Fruit fly (Drosophila melanogaster) whole organism, embryonic: ENCODE results near the gene Cyt-b5-r.
A peak's percentile ranks its signal among the peaks of the same experiment; 100 is the strongest.

Experiments
- CG10267 ChIP-seq: fragments of 200-800 bp; sonication (Bioruptor generic); optimal IDR thresholded peaks from 2 replicates; lab custom pipeline; 2018; ENCODE audit warnings: missing biosample characterization, mild to moderate bottlenecking, missing genetic modification characterization, moderate library complexity
- CG10366 ChIP-seq: fragments of 200-800 bp; sonication (Bioruptor generic); IDR thresholded peaks from 2 replicates; pipeline ENCODE4 v1.3.6; 2022; ENCODE audit warnings: missing biosample characterization, missing genetic modification characterization
- CG10462 ChIP-seq: fragments of 200-800 bp; sonication (Bioruptor generic); optimal IDR thresholded peaks from 2 replicates; lab custom pipeline; 2016; ENCODE audit warnings: missing biosample characterization, missing genetic modification characterization
- CG11504 ChIP-seq: fragments of 200-800 bp; sonication (Bioruptor generic); optimal IDR thresholded peaks from 3 replicates; lab custom pipeline; 2019; ENCODE audit warnings: missing biosample characterization, mild to moderate bottlenecking, missing genetic modification characterization, moderate library complexity
- CG11695 ChIP-seq: fragments of 200-800 bp; sonication (Bioruptor generic); IDR thresholded peaks from 3 replicates; pipeline ENCODE4 v1.3.6; 2022; ENCODE audit warnings: missing biosample characterization, missing genetic modification characterization
- CG12769 ChIP-seq: fragments of 200-800 bp; sonication (Bioruptor generic); optimal IDR thresholded peaks from 2 replicates; lab custom pipeline; 2019; ENCODE audit warnings: missing biosample characterization, mild to moderate bottlenecking, missing genetic modification characterization, moderate library complexity
- CG15601 ChIP-seq: fragments of 200-800 bp; sonication (Bioruptor generic); optimal IDR thresholded peaks from 3 replicates; lab custom pipeline; 2019; ENCODE audit warnings: missing biosample characterization, mild to moderate bottlenecking, missing genetic modification characterization, moderate library complexity
- CG16863 ChIP-seq: fragments of 200-800 bp; sonication (Bioruptor generic); optimal IDR thresholded peaks from 3 replicates; lab custom pipeline; 2016; ENCODE audit warnings: missing biosample characterization, missing genetic modification characterization
- CG17328 ChIP-seq: fragments of 200-800 bp; sonication (Bioruptor generic); IDR thresholded peaks from 2 replicates; pipeline ENCODE4 v1.3.6; 2022; ENCODE audit warnings: missing biosample characterization, missing genetic modification characterization
- CG1792 ChIP-seq: fragments of 200-800 bp; sonication (Bioruptor generic); optimal IDR thresholded peaks from 2 replicates; lab custom pipeline; 2016; ENCODE audit warnings: missing biosample characterization, missing genetic modification characterization
- CG2678 ChIP-seq: fragments of 200-800 bp; sonication (Bioruptor generic); optimal IDR thresholded peaks from 3 replicates; lab custom pipeline; 2019; ENCODE audit warnings: missing biosample characterization, mild to moderate bottlenecking, missing genetic modification characterization, moderate library complexity
- CG31441 ChIP-seq: fragments of 200-800 bp; sonication (Bioruptor generic); IDR thresholded peaks from 2 replicates; pipeline ENCODE4 v1.3.6; 2022; ENCODE audit warnings: missing biosample characterization, missing genetic modification characterization
- CG32532 ChIP-seq: fragments of 200-800 bp; sonication (Bioruptor generic); IDR thresholded peaks from 2 replicates; pipeline ENCODE4 v1.3.6; 2022; ENCODE audit warnings: missing biosample characterization, missing genetic modification characterization
- CG34376 ChIP-seq: fragments of 200-800 bp; sonication (Bioruptor generic); optimal IDR thresholded peaks from 2 replicates; lab custom pipeline; 2018; ENCODE audit warnings: missing biosample characterization, mild to moderate bottlenecking, missing genetic modification characterization
- CG4820 ChIP-seq: fragments of 200-800 bp; sonication (Bioruptor generic); optimal IDR thresholded peaks from 3 replicates; lab custom pipeline; 2016; ENCODE audit warnings: missing biosample characterization, missing genetic modification characterization
- CG7271 ChIP-seq: fragments of 200-800 bp; sonication (Bioruptor generic); optimal IDR thresholded peaks from 2 replicates; lab custom pipeline; 2018; ENCODE audit warnings: missing biosample characterization, mild to moderate bottlenecking, missing genetic modification characterization, moderate library complexity
- Dad ChIP-seq: fragments of 200-800 bp; sonication (Bioruptor generic); optimal IDR thresholded peaks from 3 replicates; lab custom pipeline; 2016; ENCODE audit warnings: missing biosample characterization, missing genetic modification characterization
- Doc2 ChIP-seq: fragments of 200-800 bp; sonication (Bioruptor generic); IDR thresholded peaks from 2 replicates; pipeline ENCODE4 v1.3.6; 2022; ENCODE audit warnings: missing biosample characterization, missing genetic modification characterization
- Eip74EF ChIP-seq, 2 experiments: fragments of 200-800 bp in 1 of 2; fragments of >200 bp in 1 of 2; sonication (Bioruptor generic) in 1 of 2; optimal IDR thresholded peaks; 2 replicates each; lab custom pipeline; 2017 to 2019; ENCODE audit warnings: missing biosample characterization in 2 of 2, missing genetic modification characterization in 2 of 2, mild to moderate bottlenecking in 1 of 2, moderate library complexity in 1 of 2
- GATAe ChIP-seq: fragments of 200-800 bp; sonication (Bioruptor generic); conservative IDR thresholded peaks from 2 replicates; pipeline ENCODE4 v1.3.6; 2022; ENCODE audit warnings: missing biosample characterization, missing genetic modification characterization
- H15 ChIP-seq: fragments of 200-800 bp; sonication (Bioruptor generic); IDR thresholded peaks from 3 replicates; pipeline ENCODE4 v1.3.6; 2022; ENCODE audit warnings: missing biosample characterization, missing genetic modification characterization
- HHEX ChIP-seq: fragments of 200-800 bp; sonication (Bioruptor generic); optimal IDR thresholded peaks from 3 replicates; lab custom pipeline; 2017; ENCODE audit warnings: missing biosample characterization, mild to moderate bottlenecking, missing genetic modification characterization, missing genetic modification reagents
- Hey ChIP-seq: fragments of 200-800 bp; sonication (Bioruptor generic); optimal IDR thresholded peaks from 3 replicates; lab custom pipeline; 2018; ENCODE audit warnings: missing biosample characterization, mild to moderate bottlenecking, missing genetic modification characterization
- Med ChIP-seq: fragments of 200-800 bp; sonication (Bioruptor generic); peaks from one replicate; lab custom pipeline; 2016; ENCODE audit warnings: missing biosample characterization, missing genetic modification characterization, mild to moderate bottlenecking, inconsistent platforms, moderate library complexity
- NC2β ChIP-seq: fragments of 200-800 bp; sonication (Bioruptor generic); optimal IDR thresholded peaks from 2 replicates; lab custom pipeline; 2016; ENCODE audit warnings: missing biosample characterization, missing genetic modification characterization
- NFAT ChIP-seq: fragments of 200-800 bp; sonication (Bioruptor generic); IDR thresholded peaks from 2 replicates; pipeline ENCODE4 v1.3.6; 2022; ENCODE audit warnings: missing biosample characterization, missing genetic modification characterization
- NK7.1 ChIP-seq: fragments of 200-800 bp; sonication (Bioruptor generic); optimal IDR thresholded peaks from 3 replicates; lab custom pipeline; 2016; ENCODE audit warnings: missing biosample characterization, missing genetic modification characterization
- amos ChIP-seq: fragments of 200-800 bp; sonication (Bioruptor generic); IDR thresholded peaks from 2 replicates; pipeline ENCODE4 v1.3.6; 2022; ENCODE audit warnings: missing biosample characterization, missing genetic modification characterization; ENCODE audit not compliant: partially characterized antibody
- ara ChIP-seq: fragments of 200-800 bp; sonication (Bioruptor generic); IDR thresholded peaks from 2 replicates; pipeline ENCODE4 v1.3.6; 2022; ENCODE audit warnings: missing biosample characterization, missing genetic modification characterization
- chinmo ChIP-seq: fragments of 200-800 bp; sonication (Bioruptor generic); IDR thresholded peaks from 4 replicates; pipeline ENCODE4 v1.3.6; 2022; ENCODE audit warnings: missing biosample characterization, missing genetic modification characterization; ENCODE audit not compliant: partially characterized antibody
- chn ChIP-seq: fragments of 200-800 bp; sonication (Bioruptor generic); optimal IDR thresholded peaks from 2 replicates; lab custom pipeline; 2016; ENCODE audit warnings: missing biosample characterization, missing genetic modification characterization
- ci ChIP-seq: fragments of 200-800 bp; sonication (Bioruptor generic); IDR thresholded peaks from 3 replicates; pipeline ENCODE4 v1.3.6; 2022; ENCODE audit warnings: missing biosample characterization, missing genetic modification characterization
- dmrt99B ChIP-seq: fragments of 200-800 bp; sonication (Bioruptor generic); optimal IDR thresholded peaks from 2 replicates; lab custom pipeline; 2018; ENCODE audit warnings: missing biosample characterization, mild to moderate bottlenecking, missing genetic modification characterization, moderate library complexity
- ftz-f1 ChIP-seq: fragments of 200-800 bp; sonication (Bioruptor generic); optimal IDR thresholded peaks from 2 replicates; lab custom pipeline; 2016; ENCODE audit warnings: missing biosample characterization, missing genetic modification characterization
- gem ChIP-seq: fragments of 200-800 bp; sonication (Bioruptor generic); optimal IDR thresholded peaks from 2 replicates; lab custom pipeline; 2019; ENCODE audit warnings: missing biosample characterization, mild to moderate bottlenecking, missing genetic modification characterization, moderate library complexity
- her ChIP-seq: fragments of 200-800 bp; sonication (Bioruptor generic); optimal IDR thresholded peaks from 2 replicates; lab custom pipeline; 2016; ENCODE audit warnings: missing biosample characterization, missing genetic modification characterization
- insv ChIP-seq, 2 experiments: fragments of 200-800 bp; sonication (Bioruptor generic); optimal IDR thresholded peaks; 3 replicates each; lab custom pipeline; 2016 to 2018; ENCODE audit warnings: missing biosample characterization in 2 of 2, missing genetic modification characterization in 2 of 2
- lab ChIP-seq: fragments of 200-800 bp; sonication (Bioruptor generic); optimal IDR thresholded peaks from 3 replicates; lab custom pipeline; 2017; ENCODE audit warnings: missing biosample characterization, missing genetic modification characterization, mild to moderate bottlenecking, moderate library complexity, missing genetic modification reagents
- nmo ChIP-seq: fragments of 200-800 bp; sonication (Bioruptor generic); optimal IDR thresholded peaks from 2 replicates; lab custom pipeline; 2018; ENCODE audit warnings: missing biosample characterization, mild to moderate bottlenecking, missing genetic modification characterization, moderate library complexity
- oc ChIP-seq: fragments of 200-800 bp; sonication (Bioruptor generic); optimal IDR thresholded peaks from 2 replicates; lab custom pipeline; 2018; ENCODE audit warnings: missing biosample characterization, mild to moderate bottlenecking, missing genetic modification characterization, moderate library complexity
- pho ChIP-seq: fragments of 200-800 bp; sonication (Bioruptor generic); optimal IDR thresholded peaks from 2 replicates; lab custom pipeline; 2016; ENCODE audit warnings: missing biosample characterization, missing genetic modification characterization
- ranshi ChIP-seq: fragments of 200-800 bp; sonication (Bioruptor generic); IDR thresholded peaks from 2 replicates; pipeline ENCODE4 v1.3.6; 2022; ENCODE audit warnings: missing biosample characterization, missing genetic modification characterization
- sd ChIP-seq: fragments of 200-800 bp; sonication (Bioruptor generic); optimal IDR thresholded peaks from 3 replicates; lab custom pipeline; 2018; ENCODE audit warnings: missing biosample characterization, mild to moderate bottlenecking, missing genetic modification characterization, moderate library complexity
- seq ChIP-seq: fragments of 200-800 bp; sonication (Bioruptor generic); IDR thresholded peaks from 2 replicates; pipeline ENCODE4 v1.3.6; 2022; ENCODE audit warnings: missing biosample characterization, missing genetic modification characterization
- sob ChIP-seq: fragments of 200-800 bp; sonication (Bioruptor generic); IDR thresholded peaks from 2 replicates; pipeline ENCODE4 v1.3.6; 2022; ENCODE audit warnings: missing biosample characterization, missing genetic modification characterization
- stc ChIP-seq: fragments of 200-800 bp; sonication (Bioruptor generic); IDR thresholded peaks from 2 replicates; pipeline ENCODE4 v1.3.6; 2022; ENCODE audit warnings: missing biosample characterization, missing genetic modification characterization
- tup ChIP-seq: fragments of 200-800 bp; sonication (Bioruptor generic); optimal IDR thresholded peaks from 2 replicates; lab custom pipeline; 2016; ENCODE audit warnings: missing biosample characterization, mild to moderate bottlenecking, missing genetic modification characterization, moderate library complexity
- vvl ChIP-seq: fragments of 200-800 bp; sonication (Bioruptor generic); IDR thresholded peaks from 2 replicates; pipeline ENCODE4 v1.3.6; 2022; ENCODE audit warnings: missing biosample characterization, missing genetic modification characterization
- z ChIP-seq: fragments of 200-800 bp; sonication (Bioruptor generic); IDR thresholded peaks from 3 replicates; pipeline ENCODE4 v1.3.6; 2022; ENCODE audit warnings: missing biosample characterization, missing genetic modification characterization

The Cyt-b5-r gene

DNA sequence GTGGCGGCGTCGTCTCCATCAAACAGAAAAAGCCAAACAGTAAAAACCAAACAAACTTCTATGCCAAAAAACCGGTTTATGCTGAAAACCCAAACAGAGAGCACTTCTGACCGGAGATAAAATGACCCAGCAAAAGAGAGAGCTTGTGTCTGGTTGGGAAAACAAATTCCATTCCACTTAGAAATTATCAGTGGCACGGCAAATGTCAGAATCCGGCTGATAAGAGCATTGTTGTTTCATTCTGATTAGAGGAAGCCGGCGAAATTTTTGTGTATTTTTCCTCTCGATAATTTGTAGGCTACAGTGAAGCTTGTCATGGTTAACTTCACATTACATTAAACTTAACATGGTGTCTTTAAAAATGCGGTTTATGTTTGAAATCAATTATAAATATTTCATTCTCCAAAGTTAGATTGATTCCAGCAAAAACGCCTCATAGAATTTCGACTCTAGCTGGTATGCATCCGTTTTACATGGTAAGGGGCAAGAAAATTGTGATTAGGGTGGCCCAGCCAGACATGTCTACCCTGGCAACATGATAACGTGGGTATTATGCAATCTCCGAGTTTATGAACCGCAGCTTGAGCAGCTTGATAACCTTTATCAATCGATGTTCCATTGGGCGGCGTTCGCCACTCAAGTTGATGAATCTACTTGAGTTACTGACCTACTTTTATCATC, 27.0 kb upstream of the Cyt-b5-r start (continued):
- no peak for TF ChIP-seq CG15601
- 0 out of 2 replicates have a peak, but pooled peaks have one; percentile 30 for TF ChIP-seq seq
- TF ChIP-seq CG1792 (GFP tag; lab: Kevin White, UChicago): peak; percentile 8
- peak; percentile 30; the same call in 1 of the 2 replicates for TF ChIP-seq sob (GFP tag; lab: Robert Waterston, UW)
- peak; percentile 76 to 97 for TF ChIP-seq insv (GFP tag; optimal IDR thresholded peaks at IDR 0.05; lab: Kevin White, UChicago)
- TF ChIP-seq vvl: peak; percentile 32; the same call in 1 of the 2 replicates
- TF ChIP-seq CG31441: 0 out of 2 replicates have a peak, but pooled peaks have one; percentile 15
- TF ChIP-seq CG32532: peak; percentile 22; the same call in 1 of the 2 replicates
- TF ChIP-seq H15 (GFP tag; lab: Robert Waterston, UW): 0 out of 3 replicates have a peak, but pooled peaks have one; percentile 17
- TF ChIP-seq CG12769: peak; percentile 45
- no peak for TF ChIP-seq CG10267 (tag; lab: Kevin White, UChicago)
- TF ChIP-seq NK7.1 (GFP tag; lab: Kevin White, UChicago): peak; percentile 21
- TF ChIP-seq CG7271 (tag; lab: Kevin White, UChicago): no peak
- TF ChIP-seq ara (GFP tag; lab: Robert Waterston, UW): no peak
- peak; percentile 33; the same call in 1 of the 3 replicates for TF ChIP-seq ci (GFP tag; lab: Robert Waterston, UW)
- no peak for TF ChIP-seq Eip74EF (GFP tag; optimal IDR thresholded peaks at IDR 0.05; lab: Kevin White, UChicago)
- TF ChIP-seq ranshi (GFP tag; lab: Robert Waterston, UW): peak; percentile 13; the same call in 1 of the 2 replicates
- TF ChIP-seq CG11504 (tag; lab: Kevin White, UChicago): peak; percentile 43
- TF ChIP-seq amos (GFP tag; lab: Robert Waterston, UW): no peak
- peak; percentile 29 for TF ChIP-seq pho (GFP tag; lab: Kevin White, UChicago)
- peak; percentile 30; the same call in 1 of the 2 replicates for TF ChIP-seq CG10366 (GFP tag; lab: Robert Waterston, UW)
- peak; percentile 9; the same call in 1 of the 2 replicates for TF ChIP-seq stc (GFP tag; lab: Robert Waterston, UW)
- TF ChIP-seq HHEX (GFP tag; lab: Kevin White, UChicago): no peak
- peak; percentile 23 for TF ChIP-seq CG16863 (GFP tag; lab: Kevin White, UChicago)
- peak; percentile 37; the same call in 1 of the 2 replicates for TF ChIP-seq GATAe (GFP tag; lab: Robert Waterston, UW)
- peak; percentile 91 for TF ChIP-seq Med (GFP tag; lab: Kevin White, UChicago)
- TF ChIP-seq lab (GFP tag; lab: Kevin White, UChicago): peak; percentile 9
- TF ChIP-seq CG10462 (GFP tag; lab: Kevin White, UChicago): no peak
- peak; percentile 32; the same call in 1 of the 2 replicates for TF ChIP-seq NFAT (GFP tag; lab: Robert Waterston, UW)
- TF ChIP-seq her (GFP tag; lab: Kevin White, UChicago): peak; percentile 13
- TF ChIP-seq CG17328 (GFP tag; lab: Robert Waterston, UW): 0 out of 2 replicates have a peak, but pooled peaks have one; percentile 30
- TF ChIP-seq Dad (GFP tag; lab: Kevin White, UChicago): peak; percentile 38
- peak; percentile 62 for TF ChIP-seq Hey (tag; lab: Kevin White, UChicago)
- no peak for TF ChIP-seq Doc2 (GFP tag; lab: Robert Waterston, UW)
- TF ChIP-seq CG11695: no peak
- TF ChIP-seq chn: no peak
- TF ChIP-seq oc (tag; lab: Kevin White, UChicago): no peak
- TF ChIP-seq tup (GFP tag; lab: Kevin White, UChicago): peak; percentile 21
- TF ChIP-seq chinmo (GFP tag; lab: Robert Waterston, UW): no peak
- TF ChIP-seq sd (tag; lab: Kevin White, UChicago): peak; percentile 86
- TF ChIP-seq dmrt99B: peak; percentile 6
- TF ChIP-seq CG4820 (GFP tag; lab: Kevin White, UChicago): peak; percentile 5
- peak; percentile 29 for TF ChIP-seq nmo (GFP tag; lab: Kevin White, UChicago)
- TF ChIP-seq CG34376: peak; percentile 22
- peak; percentile 13 for TF ChIP-seq ftz-f1 (GFP tag; lab: Kevin White, UChicago)
- TF ChIP-seq gem (tag; lab: Kevin White, UChicago): peak; percentile 36
- peak; percentile 27 for TF ChIP-seq CG2678 (tag; lab: Kevin White, UChicago)
- no peak for TF ChIP-seq z
- TF ChIP-seq NC2β (GFP tag; lab: Kevin White, UChicago): no peak
